Worm (Caenorhabditis elegans) whole organism, L1 larva: Measurements from ENCODE around the gene dph-2.

Source experiments
- C04F5.9 ChIP-seq: sonication (generic microtip); optimal IDR thresholded peaks from 2 replicates; lab custom pipeline; 2016; ENCODE audit warnings: missing genetic modification characterization, missing compliant biosample characterization
- C16A3.4 ChIP-seq: fragments of 150-350 bp; optimal IDR thresholded peaks from 2 replicates; lab custom pipeline; 2014; ENCODE audit warnings: missing biosample characterization, missing genetic modification characterization
- Y116A8C.19 ChIP-seq: sonication (generic microtip); optimal IDR thresholded peaks from 2 replicates; lab custom pipeline; 2016; ENCODE audit warnings: missing compliant biosample characterization, missing genetic modification characterization, borderline replicate concordance
- aha-1 ChIP-seq: fragments of 150-350 bp; optimal IDR thresholded peaks from 2 replicates; lab custom pipeline; 2014; ENCODE audit warnings: missing biosample characterization, missing genetic modification characterization
- blmp-1 ChIP-seq: fragments of 150-350 bp; optimal IDR thresholded peaks from 2 replicates; lab custom pipeline; 2014; ENCODE audit warnings: missing biosample characterization, missing genetic modification characterization
- ceh-63 ChIP-seq: fragments of 200-800 bp; sonication (Bioruptor generic); optimal IDR thresholded peaks from 2 replicates; lab custom pipeline; 2018; ENCODE audit warnings: mild to moderate bottlenecking, missing genetic modification characterization, missing compliant biosample characterization
- ceh-8 ChIP-seq: fragments of 200-800 bp; sonication (Bioruptor generic); optimal IDR thresholded peaks from 2 replicates; lab custom pipeline; 2018; ENCODE audit warnings: mild to moderate bottlenecking, missing genetic modification characterization, moderate library complexity, missing compliant biosample characterization
- ceh-82 ChIP-seq, 3 experiments: fragments of 150-350 bp in 1 of 3; sonication (generic microtip) in 2 of 3; optimal IDR thresholded peaks; 2 replicates each; lab custom pipeline; 2014 to 2017; ENCODE audit warnings: missing biosample characterization in 3 of 3, missing genetic modification characterization in 3 of 3
- ceh-88 ChIP-seq: fragments of 200-800 bp; sonication (Bioruptor generic); IDR thresholded peaks from 2 replicates; pipeline ENCODE4 v1.3.6; 2022; ENCODE audit warnings: missing genetic modification characterization, missing compliant biosample characterization
- ceh-90 ChIP-seq: sonication (generic microtip); optimal IDR thresholded peaks from 2 replicates; lab custom pipeline; 2016; ENCODE audit warnings: missing genetic modification characterization, missing compliant biosample characterization
- dsc-1 ChIP-seq: sonication (generic microtip); optimal IDR thresholded peaks from 2 replicates; lab custom pipeline; 2016; ENCODE audit warnings: mild to moderate bottlenecking, missing genetic modification characterization, missing compliant biosample characterization
- efl-1 ChIP-seq, 4 experiments: fragments of 150-350 bp; optimal IDR thresholded peaks in 3 of 4; peaks in 1 of 4; 1 replicate in 1 of 4; 2 replicates in 3 of 4; lab custom pipeline; 2014; ENCODE audit warnings: missing biosample characterization in 2 of 4, missing genetic modification characterization in 2 of 4, missing genetic modification reagents in 2 of 4
- elt-2 ChIP-seq: sonication (generic microtip); optimal IDR thresholded peaks from 2 replicates; lab custom pipeline; 2016; ENCODE audit warnings: missing genetic modification characterization, mild to moderate bottlenecking, inconsistent platforms, missing compliant biosample characterization, missing genetic modification reagents
- fkh-4 ChIP-seq: sonication (generic microtip); optimal IDR thresholded peaks from 2 replicates; lab custom pipeline; 2016; ENCODE audit warnings: missing compliant biosample characterization, missing genetic modification characterization, borderline replicate concordance
- fkh-8 ChIP-seq: sonication (generic microtip); optimal IDR thresholded peaks from 2 replicates; lab custom pipeline; 2016; ENCODE audit warnings: mild to moderate bottlenecking, missing genetic modification characterization, missing compliant biosample characterization
- hlh-4 ChIP-seq: sonication (generic microtip); optimal IDR thresholded peaks from 2 replicates; lab custom pipeline; 2016; ENCODE audit warnings: mild to moderate bottlenecking, missing genetic modification characterization, missing compliant biosample characterization
- hpl-2 ChIP-seq: fragments of 150-350 bp; optimal IDR thresholded peaks from 2 replicates; lab custom pipeline; 2014; ENCODE audit warnings: missing biosample characterization, missing genetic modification reagents, missing genetic modification characterization
- isw-1 ChIP-seq: fragments of 200-800 bp; sonication (Bioruptor generic); IDR thresholded peaks from 2 replicates; pipeline ENCODE4 v1.3.6; 2022; ENCODE audit warnings: missing genetic modification characterization, missing compliant biosample characterization
- lin-14 ChIP-seq: fragments of 200-800 bp; sonication (Bioruptor generic); optimal IDR thresholded peaks from 2 replicates; lab custom pipeline; 2018; ENCODE audit warnings: mild to moderate bottlenecking, missing genetic modification characterization, moderate library complexity, missing compliant biosample characterization
- lin-15B ChIP-seq: fragments of 150-350 bp; sonication (generic microtip); optimal IDR thresholded peaks from 3 replicates; lab custom pipeline; 2014; ENCODE audit warnings: missing biosample characterization, missing genetic modification characterization
- lir-3 ChIP-seq: sonication (generic microtip); optimal IDR thresholded peaks from 2 replicates; lab custom pipeline; 2016; ENCODE audit warnings: mild to moderate bottlenecking, missing genetic modification characterization, moderate library complexity, missing compliant biosample characterization; ENCODE audit not compliant: poor library complexity
- mep-1 ChIP-seq: fragments of 150-350 bp; optimal IDR thresholded peaks from 2 replicates; lab custom pipeline; 2014; ENCODE audit warnings: missing biosample characterization, missing genetic modification characterization
- nhr-77 ChIP-seq: fragments of 150-350 bp; optimal IDR thresholded peaks from 2 replicates; lab custom pipeline; 2014; ENCODE audit warnings: missing biosample characterization, missing genetic modification characterization
- nhr-84 ChIP-seq: sonication (generic microtip); optimal IDR thresholded peaks from 2 replicates; lab custom pipeline; 2017; ENCODE audit warnings: missing biosample characterization, missing genetic modification characterization
- nhr-90 ChIP-seq: sonication (generic microtip); optimal IDR thresholded peaks from 2 replicates; lab custom pipeline; 2016; ENCODE audit warnings: mild to moderate bottlenecking, missing genetic modification characterization, missing compliant biosample characterization; ENCODE audit not compliant: poor library complexity
- pqm-1 ChIP-seq: sonication (generic microtip); optimal IDR thresholded peaks from 3 replicates; lab custom pipeline; 2017; ENCODE audit warnings: missing biosample characterization, missing genetic modification characterization
- rnt-1 ChIP-seq: sonication (generic microtip); optimal IDR thresholded peaks from 2 replicates; lab custom pipeline; 2016; ENCODE audit warnings: mild to moderate bottlenecking, missing genetic modification characterization, moderate library complexity, missing compliant biosample characterization
- snpc-4 ChIP-seq: fragments of 150-350 bp; optimal IDR thresholded peaks from 2 replicates; lab custom pipeline; 2014; ENCODE audit warnings: missing biosample characterization, missing genetic modification characterization
- snu-23 ChIP-seq: sonication (generic microtip); optimal IDR thresholded peaks from 2 replicates; lab custom pipeline; 2016; ENCODE audit warnings: missing genetic modification characterization, missing compliant biosample characterization
- sox-4 ChIP-seq: sonication (generic microtip); optimal IDR thresholded peaks from 2 replicates; lab custom pipeline; 2016; ENCODE audit warnings: missing genetic modification characterization, missing compliant biosample characterization
- sup-37 ChIP-seq: fragments of 200-800 bp; sonication (Bioruptor generic); optimal IDR thresholded peaks from 2 replicates; lab custom pipeline; 2018; ENCODE audit warnings: mild to moderate bottlenecking, missing genetic modification characterization, missing compliant biosample characterization
- swsn-7 ChIP-seq: sonication (generic microtip); optimal IDR thresholded peaks from 2 replicates; lab custom pipeline; 2016; ENCODE audit warnings: missing genetic modification characterization, missing compliant biosample characterization
- unc-30 ChIP-seq: sonication (generic microtip); optimal IDR thresholded peaks from 2 replicates; lab custom pipeline; 2017; ENCODE audit warnings: missing biosample characterization, missing genetic modification characterization
- unc-98 ChIP-seq: fragments of 200-800 bp; sonication (Bioruptor generic); IDR thresholded peaks from 2 replicates; pipeline ENCODE4 v1.3.6; 2022; ENCODE audit warnings: missing genetic modification characterization, missing compliant biosample characterization
- ztf-4 ChIP-seq: fragments of 150-350 bp; optimal IDR thresholded peaks from 2 replicates; lab custom pipeline; 2014; ENCODE audit warnings: missing biosample characterization, missing genetic modification characterization

The dph-2 gene

ce11 chrII:10694713-10695112 is 19.4 kb downstream of the dph-2 start, which contains the start of gene lgc-57:
Gene lgc-57 (plus strand): TSS chrII:10695013.
- no peak for TF ChIP-seq isw-1
- no peak for TF ChIP-seq ceh-82 (tag; optimal IDR thresholded peaks at IDR 0.05; lab: Kevin White, UChicago)
- no peak for TF ChIP-seq ceh-90 (tag; lab: Kevin White, UChicago)
- TF ChIP-seq dsc-1: no peak
- no peak for TF ChIP-seq nhr-90 (tag; lab: Kevin White, UChicago)
- no peak for TF ChIP-seq pqm-1 (tag; lab: Kevin White, UChicago)
- TF ChIP-seq lin-15B (tag; lab: Kevin White, UChicago): no peak
- TF ChIP-seq hpl-2 (GFP tag; lab: Kevin White, UChicago): no peak
- no peak for TF ChIP-seq unc-30

- TF ChIP-seq mep-1 (no peak), ceh-90 (tag; lab: Kevin White, UChicago) (no peak), elt-2 (tag; lab: Kevin White, UChicago) (peak; percentile 26), blmp-1 (tag; lab: Kevin White, UChicago) (peak; percentile 70)
Measured at ce11 chrII:10693655-10694054, 20.4 kb downstream of the dph-2 start, which contains the start of gene gbh-1. Gene gbh-1 (minus strand): TSS chrII:10693803.

ce11 chrII:10684954-10685353 is 29.1 kb downstream of the dph-2 start:
- TF ChIP-seq fkh-8 (tag; lab: Kevin White, UChicago) (no peak), efl-1 (optimal IDR thresholded peaks at IDR 0.05; lab: Kevin White, UChicago) (no peak), efl-1 (GFP tag; optimal IDR thresholded peaks at IDR 0.05 in 1 of 2; lab: Kevin White, UChicago) (peak in 1 of 2 experiments; percentile 9)
- TF ChIP-seq, all 84 proteins: peak for 1

ce11 chrII:10680614-10681013 is 33.5 kb downstream of the dph-2 start:
- TF ChIP-seq unc-98 (GFP tag; lab: Robert Waterston, UW): no peak
- TF ChIP-seq sox-4 (tag; lab: Kevin White, UChicago): no peak
- no peak for TF ChIP-seq swsn-7
- TF ChIP-seq rnt-1: no peak
- TF ChIP-seq C16A3.4 (tag; lab: Kevin White, UChicago): no peak
- TF ChIP-seq lin-14 (GFP tag; lab: Kevin White, UChicago): no peak
- TF ChIP-seq nhr-77 (tag; lab: Kevin White, UChicago): no peak
- no peak for TF ChIP-seq isw-1
- TF ChIP-seq ceh-8 (GFP tag; lab: Kevin White, UChicago): no peak
- TF ChIP-seq lir-3 (tag; lab: Kevin White, UChicago): no peak
- no peak for TF ChIP-seq snu-23 (GFP tag; lab: Kevin White, UChicago)
- TF ChIP-seq ceh-63 (GFP tag; lab: Kevin White, UChicago): no peak
- no peak for TF ChIP-seq ztf-4 (tag; lab: Kevin White, UChicago)
- no peak for TF ChIP-seq snpc-4 (tag; lab: Kevin White, UChicago)
- no peak for TF ChIP-seq ceh-88 (GFP tag; lab: Robert Waterston, UW)
- TF ChIP-seq Y116A8C.19 (tag; lab: Kevin White, UChicago): no peak
- no peak for TF ChIP-seq nhr-84 (tag; lab: Kevin White, UChicago)
- no peak for TF ChIP-seq aha-1 (tag; lab: Kevin White, UChicago)
- no peak for TF ChIP-seq C04F5.9 (tag; lab: Kevin White, UChicago)

ce11 chrII:10680130-10680529 is 34.0 kb downstream of the dph-2 start:
- TF ChIP-seq fkh-4 (tag; lab: Kevin White, UChicago): peak; percentile 62
- no peak for TF ChIP-seq sup-37 (GFP tag; lab: Kevin White, UChicago)
- no peak for TF ChIP-seq rnt-1
- TF ChIP-seq dsc-1: peak; percentile 93
- no peak for TF ChIP-seq aha-1 (tag; lab: Kevin White, UChicago)
- no peak for TF ChIP-seq hlh-4 (tag; lab: Kevin White, UChicago)
- TF ChIP-seq, all 84 proteins: peak for 2
